Worm (Caenorhabditis elegans) whole organism, L1 larva: ENCODE measurements around the gene R12H7.4.

Experiments
- C04F5.9 ChIP-seq: sonication (generic microtip); optimal IDR thresholded peaks from 2 replicates; lab custom pipeline; 2016; ENCODE audit warnings: missing genetic modification characterization, missing compliant biosample characterization
- ama-1 ChIP-seq: fragments of 150-350 bp; optimal IDR thresholded peaks from 2 replicates; lab custom pipeline; 2014
- efl-1 ChIP-seq, 4 experiments: fragments of 150-350 bp; optimal IDR thresholded peaks in 3 of 4; peaks in 1 of 4; 1 replicate in 1 of 4; 2 replicates in 3 of 4; lab custom pipeline; 2014; ENCODE audit warnings: missing biosample characterization in 2 of 4, missing genetic modification characterization in 2 of 4, missing genetic modification reagents in 2 of 4
- elt-2 ChIP-seq: sonication (generic microtip); optimal IDR thresholded peaks from 2 replicates; lab custom pipeline; 2016; ENCODE audit warnings: missing genetic modification characterization, mild to moderate bottlenecking, inconsistent platforms, missing compliant biosample characterization, missing genetic modification reagents
- hlh-4 ChIP-seq: sonication (generic microtip); optimal IDR thresholded peaks from 2 replicates; lab custom pipeline; 2016; ENCODE audit warnings: mild to moderate bottlenecking, missing genetic modification characterization, missing compliant biosample characterization
- jun-1 ChIP-seq: fragments of 150-350 bp; optimal IDR thresholded peaks from 2 replicates; lab custom pipeline; 2014; ENCODE audit warnings: missing biosample characterization, missing genetic modification reagents, missing genetic modification characterization
- nhr-11 ChIP-seq: fragments of 150-350 bp; optimal IDR thresholded peaks from 2 replicates; lab custom pipeline; 2014; ENCODE audit warnings: missing biosample characterization, missing genetic modification characterization
- nhr-19 ChIP-seq: fragments of 200-800 bp; sonication (Bioruptor generic); conservative IDR thresholded peaks from 2 replicates; pipeline ENCODE4 v1.3.6; 2022; ENCODE audit warnings: missing genetic modification characterization, missing compliant biosample characterization
- nhr-77 ChIP-seq: fragments of 150-350 bp; optimal IDR thresholded peaks from 2 replicates; lab custom pipeline; 2014; ENCODE audit warnings: missing biosample characterization, missing genetic modification characterization
- tbx-2 ChIP-seq: sonication (generic microtip); optimal IDR thresholded peaks from 2 replicates; lab custom pipeline; 2016; ENCODE audit warnings: missing genetic modification characterization, missing compliant biosample characterization
- unc-62 ChIP-seq: fragments of 150-350 bp; optimal IDR thresholded peaks from 2 replicates; lab custom pipeline; 2014; ENCODE audit warnings: missing biosample characterization, missing genetic modification reagents, missing genetic modification characterization
- unc-86 ChIP-seq: sonication (generic microtip); optimal IDR thresholded peaks from 2 replicates; lab custom pipeline; 2016; ENCODE audit warnings: missing genetic modification characterization, missing compliant biosample characterization

DNA sequence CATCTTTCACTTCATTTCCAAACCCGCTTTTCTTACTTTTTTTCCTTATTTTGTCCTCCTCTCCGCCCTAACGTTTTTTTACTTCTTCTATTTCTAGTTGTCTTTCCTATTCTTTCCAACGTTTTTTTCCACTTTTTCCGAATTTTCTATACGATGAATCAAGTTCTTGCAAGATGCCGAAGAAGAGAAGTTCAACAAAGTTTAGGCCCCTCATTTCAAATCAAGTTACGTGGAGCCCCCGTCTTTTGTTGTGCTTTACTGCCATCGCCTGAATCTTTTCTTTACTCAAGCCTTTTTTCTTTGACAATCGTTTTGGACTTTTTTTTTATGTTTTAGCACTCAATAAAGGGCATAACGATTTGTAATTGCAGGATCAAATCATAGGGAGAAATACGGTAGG lies 15.5 kb upstream of the R12H7.4 start, which contains the start of gene unc-9:
- TF ChIP-seq elt-2 (tag; lab: Kevin White, UChicago) (no peak), efl-1 (optimal IDR thresholded peaks at IDR 0.05; lab: Kevin White, UChicago) (no peak), efl-1 (GFP tag; optimal IDR thresholded peaks at IDR 0.05 in 1 of 2; lab: Kevin White, UChicago) (no peak), unc-62 (GFP tag; lab: Kevin White, UChicago) (no peak), tbx-2 (tag; lab: Kevin White, UChicago) (no peak), nhr-77 (no peak), jun-1 (tag; lab: Kevin White, UChicago) (no peak), unc-86 (no peak), C04F5.9 (tag; lab: Kevin White, UChicago) (no peak), hlh-4 (no peak), ama-1 (lab: Kevin White, UChicago) (no peak), nhr-11 (tag; lab: Kevin White, UChicago) (no peak), nhr-19 (no peak)
